Fruit fly (Drosophila melanogaster): Measurements from ENCODE around the gene CG13255.

DNA sequence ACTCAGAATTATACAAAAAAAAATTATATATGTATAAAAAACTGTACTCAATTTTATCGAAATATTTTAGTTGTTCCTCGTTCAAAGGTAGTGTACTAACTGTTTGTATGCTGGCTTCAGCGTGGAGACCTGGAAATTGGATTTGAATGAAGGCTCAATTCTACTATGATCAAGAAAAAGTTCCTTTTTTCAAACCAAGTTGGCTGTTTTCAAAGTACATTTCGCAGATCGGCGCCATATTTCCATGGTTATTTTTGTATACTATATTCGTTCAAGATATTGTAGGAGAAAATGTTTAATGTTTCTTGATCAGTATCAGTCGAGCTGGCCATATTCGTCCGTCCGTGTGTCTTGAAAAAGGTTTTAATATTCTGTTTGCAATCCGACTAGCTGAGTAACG, 19.4 kb upstream of the CG13255 start, which contains the start of gene Mst77F:
- TF ChIP-seq CG8478 (optimal IDR thresholded peaks at IDR 0.05) (no peak), psq (optimal IDR thresholded peaks at IDR 0.05) (no peak), EcR (GFP tag; optimal IDR thresholded peaks at IDR 0.05) (no peak), Dll (optimal IDR thresholded peaks at IDR 0.05) (no peak), pan (optimal IDR thresholded peaks at IDR 0.05) (no peak)

Data from whole organism.